Worm (Caenorhabditis elegans): ENCODE results near the gene glc-1.

Gene glc-1

ce11 chrV:16218972-16219757 is at the start of gene glc-1:
TSS of gene glc-1 (plus strand) at chrV:16219634.
- TF ChIP-seq nhr-102 (tag; optimal IDR thresholded peaks at IDR 0.05) (no peak), ceh-32 (tag; optimal IDR thresholded peaks at IDR 0.05; ENCODE audit: poor library complexity) (no peak), mxl-3 (GFP tag; optimal IDR thresholded peaks at IDR 0.05) (no peak), dmd-9 (GFP tag; IDR thresholded peaks at IDR 0.05) (no peak), mes-2 (tag; optimal IDR thresholded peaks at IDR 0.05; ENCODE audit: poor library complexity, severe bottlenecking) (no peak), sdz-12 (GFP tag; optimal IDR thresholded peaks at IDR 0.05) (no peak), nhr-11 (tag; optimal IDR thresholded peaks at IDR 0.05) (no peak), ztf-11 (tag; optimal IDR thresholded peaks at IDR 0.05) (no peak), ZK337.2 (GFP tag; IDR thresholded peaks at IDR 0.05) (no peak), dmd-6 (GFP tag; IDR thresholded peaks at IDR 0.05) (peak; percentile 43; the same call in 1 of the 2 replicates), lin-38 (GFP tag; IDR thresholded peaks at IDR 0.05) (no peak), dmd-8 (GFP tag; IDR thresholded peaks at IDR 0.05) (no peak), nhr-28 (tag; optimal IDR thresholded peaks at IDR 0.05) (peak; percentile 30), Y5F2A.4 (GFP tag; optimal IDR thresholded peaks at IDR 0.05) (no peak), T20F7.1 (GFP tag; optimal IDR thresholded peaks at IDR 0.05) (no peak), hlh-11 (tag; optimal IDR thresholded peaks at IDR 0.05) (no peak), pqm-1 (tag; optimal IDR thresholded peaks at IDR 0.05) (peak; percentile 56), nhr-76 (tag; optimal IDR thresholded peaks at IDR 0.05) (no peak), Y105C5A.15 (GFP tag; IDR thresholded peaks at IDR 0.05) (no peak), F44E2.7 (GFP tag; IDR thresholded peaks at IDR 0.05) (no peak)

DNA sequence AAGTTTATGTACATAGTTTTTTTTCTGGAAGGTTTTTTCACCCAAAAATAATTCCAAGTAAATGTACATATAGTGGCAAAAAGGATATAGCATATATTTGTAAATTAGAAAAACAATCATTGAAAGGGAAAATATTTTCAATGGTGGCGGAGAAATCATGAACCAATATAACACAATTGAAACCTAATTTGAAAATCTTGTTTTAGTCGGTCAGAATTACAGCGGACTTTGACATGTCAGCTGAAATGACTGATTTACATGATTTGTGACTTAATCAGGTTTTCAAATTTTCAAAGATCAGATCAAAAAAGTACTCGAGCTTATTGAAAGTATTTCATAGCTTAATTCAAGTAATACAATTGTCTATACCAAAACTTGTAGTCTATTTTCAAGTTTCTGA is 47.7 kb upstream of the glc-1 start, which contains the start of gene K05D4.9:
Gene K05D4.9, minus strand, starts transcription at position 101 of the 400 bp plus-strand sequence.
- no peak for TF ChIP-seq ceh-82 (tag; optimal IDR thresholded peaks at IDR 0.05)
- peak in 1 of 2 experiments; percentile 41 for TF ChIP-seq unc-62 (GFP tag; optimal IDR thresholded peaks at IDR 0.05 in 1 of 2)
- TF ChIP-seq unc-62 (tag; optimal IDR thresholded peaks at IDR 0.05) = no peak

- TF ChIP-seq nhr-42 (GFP tag; IDR thresholded peaks at IDR 0.05) (no peak), jun-1 (tag; optimal IDR thresholded peaks at IDR 0.05) (no peak), nhr-237 (tag; optimal IDR thresholded peaks at IDR 0.05) (no peak), T20F7.1 (GFP tag; optimal IDR thresholded peaks at IDR 0.05) (no peak)
Measured at ce11 chrV:16174109-16174508, 45.3 kb upstream of the glc-1 start.

ce11 chrV:16175227-16175626 is 44.2 kb upstream of the glc-1 start:
- TF ChIP-seq mxl-3 (GFP tag; optimal IDR thresholded peaks at IDR 0.05) (no peak), php-3 (GFP tag; IDR thresholded peaks at IDR 0.05) (peak; percentile 44; the same call in 1 of the 2 replicates), pqm-1 (tag; optimal IDR thresholded peaks at IDR 0.05) (peak; percentile 59), nhr-28 (tag; optimal IDR thresholded peaks at IDR 0.05) (peak; percentile 58), sdz-12 (GFP tag; optimal IDR thresholded peaks at IDR 0.05) (no peak), daf-16 (GFP tag; optimal IDR thresholded peaks at IDR 0.05) (no peak), daf-16 (tag; optimal IDR thresholded peaks at IDR 0.05) (peak; percentile 77), ceh-62 (tag; optimal IDR thresholded peaks at IDR 0.05) (no peak), zip-2 (tag; optimal IDR thresholded peaks at IDR 0.05) (no peak)

ce11 chrV:16175757-16176156 is 43.7 kb upstream of the glc-1 start, which contains the start of gene cyp-33D1:
TSS of gene cyp-33D1 (minus strand) at chrV:16175857.
- TF ChIP-seq F10B5.3 (tag; optimal IDR thresholded peaks at IDR 0.05) (no peak), ceh-82 (tag; optimal IDR thresholded peaks at IDR 0.05) (no peak), nhr-76 (tag; optimal IDR thresholded peaks at IDR 0.05) (no peak), fos-1 (tag; optimal IDR thresholded peaks at IDR 0.05) (no peak), F49E8.2 (tag; optimal IDR thresholded peaks at IDR 0.05; ENCODE audit: borderline replicate concordance) (no peak), ztf-7 (tag; optimal IDR thresholded peaks at IDR 0.05) (no peak), Y105C5A.15 (GFP tag; IDR thresholded peaks at IDR 0.05) (no peak), daf-16 (GFP tag; optimal IDR thresholded peaks at IDR 0.05) (no peak), daf-16 (tag; optimal IDR thresholded peaks at IDR 0.05) (no peak), zfp-2 (tag; optimal IDR thresholded peaks at IDR 0.05) (no peak), pha-4 (GFP tag; IDR thresholded peaks at IDR 0.05) (no peak), pha-4 (tag; optimal IDR thresholded peaks at IDR 0.05) (no peak), nhr-11 (tag; optimal IDR thresholded peaks at IDR 0.05) (no peak), nhr-48 (tag; optimal IDR thresholded peaks at IDR 0.05) (no peak)
